Worm (Caenorhabditis elegans) whole organism, young adult: ENCODE measurements around the gene argk-1.

ENCODE experiments used
- B0336.3 ChIP-seq: fragments of 200-800 bp; sonication (Bioruptor generic); IDR thresholded peaks from 2 replicates; pipeline ENCODE4 v1.3.6; 2022; ENCODE audit warnings: missing genetic modification characterization, missing compliant biosample characterization
- D2030.7 ChIP-seq: fragments of 200-800 bp; sonication (Bioruptor generic); IDR thresholded peaks from 2 replicates; pipeline ENCODE4 v1.3.6; 2022; ENCODE audit warnings: missing genetic modification reagents, missing genetic modification characterization, missing compliant biosample characterization
- F39B2.1 ChIP-seq: fragments of 200-800 bp; sonication (Bioruptor generic); IDR thresholded peaks from 2 replicates; pipeline ENCODE4 v1.3.6; 2022; ENCODE audit warnings: missing genetic modification reagents, missing genetic modification characterization, missing compliant biosample characterization
- F49E8.2 ChIP-seq: sonication (generic microtip); optimal IDR thresholded peaks from 3 replicates; lab custom pipeline; 2017; ENCODE audit warnings: missing genetic modification characterization, mild to moderate bottlenecking, missing compliant biosample characterization, antibody characterized with exemption, moderate library complexity; ENCODE audit not compliant: insufficient read depth
- F57A8.1 ChIP-seq: fragments of 200-800 bp; sonication (Bioruptor generic); optimal IDR thresholded peaks from 2 replicates; lab custom pipeline; 2018; ENCODE audit warnings: mild to moderate bottlenecking, missing genetic modification characterization, moderate library complexity, missing compliant biosample characterization
- K12H6.12 ChIP-seq: fragments of 200-800 bp; sonication (Bioruptor generic); optimal IDR thresholded peaks from 2 replicates; lab custom pipeline; 2018; ENCODE audit warnings: mild to moderate bottlenecking, missing genetic modification characterization, missing compliant biosample characterization
- Y79H2A.3 ChIP-seq: fragments of 200-800 bp; sonication (Bioruptor generic); conservative IDR thresholded peaks from 2 replicates; pipeline ENCODE4 v1.3.6; 2022; ENCODE audit warnings: missing genetic modification reagents, missing genetic modification characterization, missing compliant biosample characterization
- Y95B8A.8 ChIP-seq: fragments of 200-800 bp; sonication (Bioruptor generic); IDR thresholded peaks from 2 replicates; pipeline ENCODE4 v1.3.6; 2022; ENCODE audit warnings: missing genetic modification reagents, missing genetic modification characterization, missing compliant biosample characterization
- ZK185.1 ChIP-seq: sonication (generic microtip); optimal IDR thresholded peaks from 2 replicates; lab custom pipeline; 2016; ENCODE audit warnings: mild to moderate bottlenecking, missing genetic modification characterization, missing compliant biosample characterization; ENCODE audit not compliant: poor library complexity, severe bottlenecking
- aptf-2 ChIP-seq: fragments of 200-800 bp; sonication (Bioruptor generic); conservative IDR thresholded peaks from 2 replicates; pipeline ENCODE4 v1.3.6; 2022; ENCODE audit warnings: missing genetic modification reagents, missing genetic modification characterization, missing compliant biosample characterization
- aptf-3 ChIP-seq: fragments of 200-800 bp; sonication (Bioruptor generic); IDR thresholded peaks from 2 replicates; pipeline ENCODE4 v1.3.6; 2022; ENCODE audit warnings: missing genetic modification characterization, missing compliant biosample characterization
- attf-3 ChIP-seq: fragments of 200-800 bp; sonication (Bioruptor generic); conservative IDR thresholded peaks from 2 replicates; pipeline ENCODE4 v1.3.6; 2022; ENCODE audit warnings: missing genetic modification reagents, missing genetic modification characterization, missing compliant biosample characterization
- attf-6 ChIP-seq: fragments of 200-800 bp; sonication (Bioruptor generic); IDR thresholded peaks from 2 replicates; pipeline ENCODE4 v1.3.6; 2022; ENCODE audit warnings: missing genetic modification reagents, missing genetic modification characterization, missing compliant biosample characterization
- bed-2 ChIP-seq: fragments of 200-800 bp; sonication (Bioruptor generic); IDR thresholded peaks from 2 replicates; pipeline ENCODE4 v1.3.6; 2022; ENCODE audit warnings: missing genetic modification reagents, missing genetic modification characterization, missing compliant biosample characterization
- cebp-2 ChIP-seq: fragments of 200-800 bp; sonication (Bioruptor generic); IDR thresholded peaks from 2 replicates; pipeline ENCODE4 v1.3.6; 2022; ENCODE audit warnings: missing genetic modification characterization, missing compliant biosample characterization
- ceh-27 ChIP-seq: fragments of 200-800 bp; sonication (Bioruptor generic); optimal IDR thresholded peaks from 2 replicates; lab custom pipeline; 2018; ENCODE audit warnings: mild to moderate bottlenecking, missing genetic modification characterization, moderate library complexity, missing compliant biosample characterization
- chd-7 ChIP-seq: sonication (generic microtip); optimal IDR thresholded peaks from 2 replicates; lab custom pipeline; 2016; ENCODE audit warnings: mild to moderate bottlenecking, missing genetic modification characterization, moderate library complexity, missing compliant biosample characterization
- dpff-1 ChIP-seq: sonication (generic microtip); optimal IDR thresholded peaks from 2 replicates; lab custom pipeline; 2017; ENCODE audit warnings: mild to moderate bottlenecking, missing genetic modification characterization, missing compliant biosample characterization
- dpl-1 ChIP-seq: fragments of 150-350 bp; optimal IDR thresholded peaks from 2 replicates; lab custom pipeline; 2014; ENCODE audit warnings: missing biosample characterization, missing genetic modification reagents, missing genetic modification characterization
- efl-1 ChIP-seq: fragments of 150-350 bp; optimal IDR thresholded peaks from 2 replicates; lab custom pipeline; 2014; ENCODE audit warnings: missing biosample characterization, missing genetic modification reagents, missing genetic modification characterization
- him-1 ChIP-seq: sonication (generic microtip); optimal IDR thresholded peaks from 2 replicates; lab custom pipeline; 2016; ENCODE audit warnings: missing genotype, missing genetic modification reagents, missing genetic modification characterization, missing compliant biosample characterization
- hlh-26 ChIP-seq: fragments of 200-800 bp; sonication (Bioruptor generic); conservative IDR thresholded peaks from 2 replicates; pipeline ENCODE4 v1.3.6; 2022; ENCODE audit warnings: missing genetic modification reagents, missing genetic modification characterization, missing compliant biosample characterization
- hmg-1.2 ChIP-seq: fragments of 200-800 bp; sonication (Bioruptor generic); IDR thresholded peaks from 2 replicates; pipeline ENCODE4 v1.3.6; 2022; ENCODE audit warnings: missing genetic modification reagents, missing genetic modification characterization, missing compliant biosample characterization
- hsf-1 ChIP-seq: fragments of 200-800 bp; sonication (Bioruptor generic); IDR thresholded peaks from 2 replicates; pipeline ENCODE4 v1.3.6; 2022; ENCODE audit warnings: missing genetic modification reagents, missing genetic modification characterization, missing compliant biosample characterization
- lin-35 ChIP-seq, 3 experiments: fragments of 150-350 bp in 2 of 3; sonication (generic microtip) in 1 of 3; optimal IDR thresholded peaks; 2 replicates each; lab custom pipeline; 2014 to 2018; ENCODE audit warnings: missing biosample characterization in 3 of 3, missing genetic modification characterization in 3 of 3, missing genetic modification reagents in 3 of 3
- lin-40 ChIP-seq: sonication (generic microtip); optimal IDR thresholded peaks from 2 replicates; lab custom pipeline; 2016; ENCODE audit warnings: missing genetic modification characterization, mild to moderate bottlenecking, missing compliant biosample characterization, missing genotype, missing genetic modification reagents
- madf-10 ChIP-seq: sonication (generic microtip); optimal IDR thresholded peaks from 2 replicates; lab custom pipeline; 2016; ENCODE audit warnings: mild to moderate bottlenecking, missing genetic modification characterization, missing compliant biosample characterization
- madf-6 ChIP-seq: fragments of 200-800 bp; sonication (Bioruptor generic); IDR thresholded peaks from 2 replicates; pipeline ENCODE4 v1.3.6; 2022; ENCODE audit warnings: missing genetic modification reagents, missing genetic modification characterization, missing compliant biosample characterization
- madf-8 ChIP-seq: fragments of 200-800 bp; sonication (Bioruptor generic); conservative IDR thresholded peaks from 2 replicates; pipeline ENCODE4 v1.3.6; 2022; ENCODE audit warnings: missing genetic modification reagents, missing genetic modification characterization, missing compliant biosample characterization
- mxl-1 ChIP-seq: sonication (generic microtip); optimal IDR thresholded peaks from 2 replicates; lab custom pipeline; 2016; ENCODE audit warnings: missing genetic modification characterization, missing compliant biosample characterization
- nfya-2 ChIP-seq: fragments of 200-800 bp; sonication (Bioruptor generic); IDR thresholded peaks from 2 replicates; pipeline ENCODE4 v1.3.6; 2022; ENCODE audit warnings: missing genetic modification reagents, missing genetic modification characterization, missing compliant biosample characterization
- nhr-80 ChIP-seq: sonication (generic microtip); optimal IDR thresholded peaks from 2 replicates; lab custom pipeline; 2016; ENCODE audit warnings: missing genetic modification characterization, missing compliant biosample characterization
- nhr-90 ChIP-seq: sonication (generic microtip); optimal IDR thresholded peaks from 2 replicates; lab custom pipeline; 2016; ENCODE audit warnings: missing genotype, mild to moderate bottlenecking, missing genetic modification characterization, missing compliant biosample characterization
- repo-1 ChIP-seq: sonication (generic microtip); optimal IDR thresholded peaks from 2 replicates; lab custom pipeline; 2017; ENCODE audit warnings: mild to moderate bottlenecking, missing genetic modification characterization, missing compliant biosample characterization
- snpc-3.4 ChIP-seq: sonication (generic microtip); optimal IDR thresholded peaks from 2 replicates; lab custom pipeline; 2017; ENCODE audit warnings: missing genetic modification characterization, mild to moderate bottlenecking, missing compliant biosample characterization, antibody characterized with exemption, moderate library complexity, missing genotype, missing genetic modification reagents
- tbx-9 ChIP-seq: sonication (generic microtip); optimal IDR thresholded peaks from 2 replicates; lab custom pipeline; 2016; ENCODE audit warnings: borderline replicate concordance, missing genetic modification characterization, inconsistent platforms, missing compliant biosample characterization
- unc-130 ChIP-seq: sonication (generic microtip); optimal IDR thresholded peaks from 2 replicates; lab custom pipeline; 2016; ENCODE audit warnings: missing genetic modification reagents, missing genetic modification characterization, missing compliant biosample characterization
- unc-62 ChIP-seq: fragments of 150-350 bp; optimal IDR thresholded peaks from 2 replicates; lab custom pipeline; 2014; ENCODE audit warnings: missing biosample characterization, missing genetic modification reagents, missing genetic modification characterization
- xnd-1 ChIP-seq: sonication (generic microtip); optimal IDR thresholded peaks from 2 replicates; lab custom pipeline; 2016; ENCODE audit warnings: missing genotype, missing genetic modification reagents, missing genetic modification characterization, missing compliant biosample characterization
- ztf-25 ChIP-seq: fragments of 200-800 bp; sonication (Bioruptor generic); IDR thresholded peaks from 2 replicates; pipeline ENCODE4 v1.3.6; 2022; ENCODE audit warnings: missing genetic modification reagents, missing genetic modification characterization, missing compliant biosample characterization
- ztf-28 ChIP-seq: fragments of 200-800 bp; sonication (Bioruptor generic); IDR thresholded peaks from 2 replicates; pipeline ENCODE4 v1.3.6; 2022; ENCODE audit warnings: missing genetic modification reagents, missing genetic modification characterization, missing compliant biosample characterization

Gene argk-1

ce11 chrV:16103594-16103993 lies at the start of gene argk-1:
Gene argk-1 (plus strand): TSS chrV:16103894.
- TF ChIP-seq nhr-80 (tag; lab: Kevin White, UChicago) = no peak
- no peak for TF ChIP-seq ZK185.1 (tag; lab: Kevin White, UChicago)
- TF ChIP-seq nfya-2 (GFP tag; lab: Robert Waterston, UW) = no peak
- TF ChIP-seq K12H6.12 = no peak

ce11 chrV:16055031-16055430 lies 48.7 kb upstream of the argk-1 start, which contains the start of gene F14H3.4:
Gene F14H3.4 (minus strand): TSS chrV:16055072.
- no peak for TF ChIP-seq F49E8.2 (tag; lab: Kevin White, UChicago)
- TF ChIP-seq dpl-1 (GFP tag; lab: Kevin White, UChicago) = peak; percentile 5
- TF ChIP-seq hmg-1.2 (GFP tag; lab: Robert Waterston, UW) = no peak; the same call in 1 of the 2 replicates
- TF ChIP-seq tbx-9 (tag; lab: Kevin White, UChicago) = no peak
- TF ChIP-seq efl-1 (GFP tag; lab: Kevin White, UChicago) = peak; percentile 62
- no peak for TF ChIP-seq him-1 (tag; lab: Kevin White, UChicago)
- TF ChIP-seq nhr-90 (tag; lab: Kevin White, UChicago) = no peak
- peak; percentile 88 for TF ChIP-seq madf-6 (GFP tag; lab: Robert Waterston, UW)
- no peak for TF ChIP-seq mxl-1 (tag; lab: Kevin White, UChicago)
- TF ChIP-seq bed-2 (GFP tag; lab: Robert Waterston, UW) = no peak
- TF ChIP-seq B0336.3 (GFP tag; lab: Robert Waterston, UW) = no peak
- peak; percentile 42 for TF ChIP-seq xnd-1 (tag; lab: Kevin White, UChicago)
- peak; percentile 69 for TF ChIP-seq madf-8 (GFP tag; lab: Robert Waterston, UW)

- TF ChIP-seq dpl-1 (GFP tag; lab: Kevin White, UChicago) (peak; percentile 46), Y79H2A.3 (GFP tag; lab: Robert Waterston, UW) (0 out of 2 replicates have a peak, but pooled peaks have one; percentile 26), efl-1 (GFP tag; lab: Kevin White, UChicago) (peak; percentile 69), hsf-1 (GFP tag; lab: Robert Waterston, UW) (0 out of 2 replicates have a peak, but pooled peaks have one; percentile 54), madf-6 (GFP tag; lab: Robert Waterston, UW) (peak; percentile 71), F39B2.1 (GFP tag; lab: Robert Waterston, UW) (no peak), Y95B8A.8 (GFP tag; lab: Robert Waterston, UW) (no peak), aptf-3 (no peak), repo-1 (tag; lab: Kevin White, UChicago) (no peak), attf-6 (GFP tag; lab: Robert Waterston, UW) (0 out of 2 replicates have a peak, but pooled peaks have one; percentile 7), snpc-3.4 (peak; percentile 38), madf-8 (GFP tag; lab: Robert Waterston, UW) (0 out of 2 replicates have a peak, but pooled peaks have one; percentile 26), lin-35 (GFP tag; optimal IDR thresholded peaks at IDR 0.05; lab: Kevin White, UChicago) (no peak)
These were observed 46.7 kb upstream of the argk-1 start, which contains the start of gene F14H3.5 for ce11 chrV:16057010-16057463. Gene F14H3.5 (minus strand): TSS chrV:16057060.

ce11 chrV:16058872-16059271 lies 44.8 kb upstream of the argk-1 start, which contains the start of gene F14H3.6:
Gene F14H3.6 (minus strand): TSS chrV:16058893.
- TF ChIP-seq hlh-26 (GFP tag; lab: Robert Waterston, UW) (no peak), madf-8 (GFP tag; lab: Robert Waterston, UW) (peak; percentile 75), unc-130 (GFP tag; lab: Kevin White, UChicago) (no peak), K12H6.12 (no peak), nfya-2 (GFP tag; lab: Robert Waterston, UW) (no peak), ceh-27 (GFP tag; lab: Kevin White, UChicago) (no peak), dpff-1 (tag; lab: Kevin White, UChicago) (no peak), ztf-25 (no peak), ztf-28 (GFP tag; lab: Robert Waterston, UW) (no peak), lin-40 (no peak), madf-6 (GFP tag; lab: Robert Waterston, UW) (peak; percentile 86), dpl-1 (GFP tag; lab: Kevin White, UChicago) (peak; percentile 69), D2030.7 (GFP tag; lab: Robert Waterston, UW) (peak; percentile 20; the same call in 1 of the 2 replicates), Y79H2A.3 (GFP tag; lab: Robert Waterston, UW) (no peak), attf-3 (GFP tag; lab: Robert Waterston, UW) (no peak), F49E8.2 (tag; lab: Kevin White, UChicago) (no peak), cebp-2 (GFP tag; lab: Robert Waterston, UW) (no peak), madf-10 (tag; lab: Kevin White, UChicago) (no peak), unc-62 (GFP tag; lab: Kevin White, UChicago) (no peak), chd-7 (tag; lab: Kevin White, UChicago) (no peak), aptf-2 (GFP tag; lab: Robert Waterston, UW) (no peak), F57A8.1 (GFP tag; lab: Kevin White, UChicago) (no peak)
